Worm (Caenorhabditis elegans): Measurements from ENCODE around the gene ZK616.8.

ce11 chrIV:5374321-5374720 lies 37.7 kb downstream of the ZK616.8 start:
- TF ChIP-seq R02D3.7 (tag; optimal IDR thresholded peaks at IDR 0.05) (no peak), unc-39 (tag; optimal IDR thresholded peaks at IDR 0.05) (no peak)

Data from whole organism, L2 larva.